Fruit fly (Drosophila melanogaster): Measurements from ENCODE around the gene p38a.

p38a gene

dm6 chr3R:24108902-24109389 is 43.2 kb downstream of the p38a start, which contains the start of the genes eIF4EHP and CG18428 (continued):
- TF ChIP-seq Nf-YB (GFP tag; optimal IDR thresholded peaks at IDR 0.05) (peak; percentile 92), org-1 (GFP tag; optimal IDR thresholded peaks at IDR 0.05) (peak; percentile 96), Dek (tag; optimal IDR thresholded peaks at IDR 0.05) (peak; percentile 99), MBD-R2 (GFP tag; IDR thresholded peaks at IDR 0.05) (no peak; the same call in 1 of the 2 replicates), CG4404 (GFP tag; IDR thresholded peaks at IDR 0.05) (no peak), Bteb2 (GFP tag; optimal IDR thresholded peaks at IDR 0.05) (peak; percentile 90), CG18262 (tag; optimal IDR thresholded peaks at IDR 0.05) (peak; percentile 99), Sox102F (GFP tag; optimal IDR thresholded peaks at IDR 0.05) (peak; percentile 99), CG7987 (GFP tag; optimal IDR thresholded peaks at IDR 0.05) (peak; percentile 97), Hr39 (optimal IDR thresholded peaks at IDR 0.05) (no peak), CG10654 (GFP tag; optimal IDR thresholded peaks at IDR 0.05) (peak; percentile 98), fd64A (GFP tag; optimal IDR thresholded peaks at IDR 0.05) (peak; percentile 90), CG9609 (GFP tag; optimal IDR thresholded peaks at IDR 0.05) (peak; percentile 73), kay (GFP tag; optimal IDR thresholded peaks at IDR 0.05) (peak; percentile 94), CG1832 (GFP tag; optimal IDR thresholded peaks at IDR 0.05) (no peak), Lpt (GFP tag; optimal IDR thresholded peaks at IDR 0.05) (no peak), ems (GFP tag; optimal IDR thresholded peaks at IDR 0.05) (peak; percentile 86), jumu (GFP tag; optimal IDR thresholded peaks at IDR 0.05) (peak; percentile 78), pnt (GFP tag; optimal IDR thresholded peaks at IDR 0.05) (peak; percentile 71), CG5953 (GFP tag; IDR thresholded peaks at IDR 0.05) (no peak; the same call in 1 of the 2 replicates), CG12391 (tag; optimal IDR thresholded peaks at IDR 0.05) (peak; percentile 100), Kr (GFP tag; optimal IDR thresholded peaks at IDR 0.05) (peak; percentile 70), shn (GFP tag; optimal IDR thresholded peaks at IDR 0.05) (peak; percentile 67), CG3726 (GFP tag; IDR thresholded peaks at IDR 0.05) (no peak; the same call in 2 of the 3 replicates), CG7556 (GFP tag; optimal IDR thresholded peaks at IDR 0.05) (peak; percentile 99), trem (tag; optimal IDR thresholded peaks at IDR 0.05) (peak; percentile 97), CG3407 (GFP tag; optimal IDR thresholded peaks at IDR 0.05) (peak; percentile 95), nerfin-2 (GFP tag; IDR thresholded peaks at IDR 0.05; ENCODE audit: partially characterized antibody) (no peak), Xrp1 (GFP tag; IDR thresholded peaks at IDR 0.05) (no peak), CG14441 (GFP tag; IDR thresholded peaks at IDR 0.05) (no peak), Neu2 (GFP tag; optimal IDR thresholded peaks at IDR 0.05; ENCODE audit: borderline replicate concordance) (no peak), run (tag; optimal IDR thresholded peaks at IDR 0.05) (peak; percentile 98), CG17359 (tag; optimal IDR thresholded peaks at IDR 0.05) (peak; percentile 99), usp (GFP tag; optimal IDR thresholded peaks at IDR 0.05) (no peak), CG17385 (GFP tag; optimal IDR thresholded peaks at IDR 0.05) (peak; percentile 99), gcm (GFP tag; optimal IDR thresholded peaks at IDR 0.05) (peak; percentile 100), Hsf (GFP tag; optimal IDR thresholded peaks at IDR 0.05) (peak; percentile 92), Hr51 (GFP tag; optimal IDR thresholded peaks at IDR 0.05) (peak; percentile 90 to 100), CG13424 (tag; optimal IDR thresholded peaks at IDR 0.05) (peak; percentile 100), NC2α (GFP tag; optimal IDR thresholded peaks at IDR 0.05) (peak; percentile 48), ewg (GFP tag; optimal IDR thresholded peaks at IDR 0.05) (peak; percentile 96), hbn (GFP tag; IDR thresholded peaks at IDR 0.05; ENCODE audit: partially characterized antibody) (no peak), Dip3 (GFP tag; optimal IDR thresholded peaks at IDR 0.05) (peak; percentile 89), Ets65A (GFP tag) (peak; percentile 98), cg (GFP tag; optimal IDR thresholded peaks at IDR 0.05) (peak; percentile 54), gce (GFP tag; IDR thresholded peaks at IDR 0.05) (no peak; the same call in none of the 3 replicates), Ptx1 (GFP tag; IDR thresholded peaks at IDR 0.05) (no peak)
